Worm (Caenorhabditis elegans) whole organism, L1 larva: ENCODE measurements around the gene nck-1.

Source experiments
- blmp-1 ChIP-seq: fragments of 150-350 bp; optimal IDR thresholded peaks from 2 replicates; lab custom pipeline; 2014; ENCODE audit warnings: missing biosample characterization, missing genetic modification characterization
- dpl-1 ChIP-seq, 3 experiments: fragments of 150-350 bp in 2 of 3; sonication (generic microtip) in 1 of 3; optimal IDR thresholded peaks; 2 replicates each; lab custom pipeline; 2014 to 2017; ENCODE audit warnings: missing biosample characterization in 3 of 3, missing genetic modification characterization in 3 of 3, missing genetic modification reagents in 3 of 3
- elt-2 ChIP-seq: sonication (generic microtip); optimal IDR thresholded peaks from 2 replicates; lab custom pipeline; 2016; ENCODE audit warnings: missing genetic modification characterization, mild to moderate bottlenecking, inconsistent platforms, missing compliant biosample characterization, missing genetic modification reagents
- lin-13 ChIP-seq: fragments of 150-350 bp; optimal IDR thresholded peaks from 2 replicates; lab custom pipeline; 2014; ENCODE audit warnings: missing biosample characterization, missing genetic modification reagents, missing genetic modification characterization
- nhr-11 ChIP-seq: fragments of 150-350 bp; optimal IDR thresholded peaks from 2 replicates; lab custom pipeline; 2014; ENCODE audit warnings: missing biosample characterization, missing genetic modification characterization
- nhr-237 ChIP-seq: fragments of 150-350 bp; optimal IDR thresholded peaks from 2 replicates; lab custom pipeline; 2014; ENCODE audit warnings: missing biosample characterization, missing genetic modification characterization

DNA sequence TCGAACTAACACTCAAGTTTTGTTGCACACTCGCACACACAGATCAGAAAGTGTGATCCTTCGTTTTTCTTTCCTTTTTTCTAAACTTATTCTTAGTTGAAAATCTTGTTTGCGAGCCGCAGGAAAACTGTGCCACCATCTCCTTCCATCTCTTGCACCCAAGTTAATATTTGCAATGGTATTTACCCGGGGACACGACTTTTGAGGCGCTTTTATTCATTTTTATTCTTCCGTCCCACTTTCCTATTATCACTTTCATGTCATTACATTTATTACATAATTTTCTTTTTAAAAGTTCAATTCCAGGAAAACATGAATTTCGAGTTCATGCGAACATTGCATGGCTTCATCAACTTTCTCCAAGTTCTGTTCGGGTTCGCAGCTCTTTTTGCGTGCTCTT is 38.2 kb downstream of the nck-1 start, which contains the start of gene F09F9.1:
- TF ChIP-seq lin-13 (GFP tag; lab: Kevin White, UChicago) (no peak), elt-2 (no peak), blmp-1 (tag; lab: Kevin White, UChicago) (no peak), dpl-1 (GFP tag; optimal IDR thresholded peaks at IDR 0.05; lab: Kevin White, UChicago) (no peak), nhr-237 (tag; lab: Kevin White, UChicago) (no peak), nhr-11 (tag; lab: Kevin White, UChicago) (no peak)
